Worm (Caenorhabditis elegans) whole organism, mixed stage, embryonic: Measurements from ENCODE around the gene H14N18.4.

Experiments
- blmp-1 ChIP-seq: fragments of 150-350 bp; optimal IDR thresholded peaks from 2 replicates; lab custom pipeline; 2014; ENCODE audit warnings: missing biosample characterization, missing genetic modification characterization
- cnd-1 ChIP-seq: fragments of 200-800 bp; sonication (Bioruptor generic); optimal IDR thresholded peaks from 2 replicates; lab custom pipeline; 2018; ENCODE audit warnings: mild to moderate bottlenecking, missing genetic modification characterization, missing compliant biosample characterization
- elt-1 ChIP-seq: sonication (generic microtip); optimal IDR thresholded peaks from 2 replicates; lab custom pipeline; 2017; ENCODE audit warnings: missing genetic modification characterization, mild to moderate bottlenecking, missing compliant biosample characterization, antibody characterized with exemption, moderate library complexity, borderline replicate concordance; ENCODE audit not compliant: insufficient read depth
- elt-3 ChIP-seq: fragments of 150-350 bp; optimal IDR thresholded peaks from 2 replicates; lab custom pipeline; 2014; ENCODE audit warnings: missing biosample characterization, missing genetic modification characterization
- lin-13 ChIP-seq: fragments of 150-350 bp; optimal IDR thresholded peaks from 2 replicates; lab custom pipeline; 2014; ENCODE audit warnings: missing biosample characterization, missing genetic modification characterization
- mep-1 ChIP-seq: fragments of 150-350 bp; optimal IDR thresholded peaks from 2 replicates; lab custom pipeline; 2017; ENCODE audit warnings: missing biosample characterization, missing genetic modification reagents, missing genetic modification characterization, inconsistent platforms
- sptf-1 ChIP-seq: sonication (generic microtip); optimal IDR thresholded peaks from 2 replicates; lab custom pipeline; 2017; ENCODE audit warnings: mild to moderate bottlenecking, missing genetic modification characterization, moderate library complexity, missing compliant biosample characterization

DNA sequence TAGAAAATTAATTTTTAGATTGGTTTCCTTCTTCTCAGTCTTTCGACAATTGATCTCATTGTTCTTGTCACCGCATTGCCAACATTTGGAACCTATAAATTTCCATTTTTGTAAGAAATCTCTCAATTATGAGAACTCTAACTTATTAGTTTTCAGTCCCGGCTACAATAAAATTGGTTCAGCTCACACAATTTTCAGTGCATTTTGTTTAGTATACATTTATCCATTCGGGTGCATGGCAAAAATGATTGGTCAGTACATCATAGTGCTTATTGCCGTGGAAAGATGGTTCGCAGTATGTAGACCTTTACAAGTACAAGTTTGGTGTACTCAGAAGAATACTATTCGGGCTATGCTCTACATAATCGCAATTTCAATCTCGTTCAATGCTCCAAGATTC, 24.9 kb downstream of the H14N18.4 start:
- TF ChIP-seq lin-13 (tag; lab: Kevin White, UChicago) = no peak
- no peak for TF ChIP-seq elt-3 (tag; lab: Kevin White, UChicago)
- TF ChIP-seq mep-1 (tag; lab: Kevin White, UChicago) = no peak
- no peak for TF ChIP-seq cnd-1
- no peak for TF ChIP-seq blmp-1 (tag; lab: Kevin White, UChicago)
- TF ChIP-seq elt-1 (tag; lab: Kevin White, UChicago) = no peak
- TF ChIP-seq sptf-1 (tag; lab: Kevin White, UChicago) = no peak
